Comparison of ENCODE assay signal across 1 fruit fly cellular context in genomic region chrX:19154998-19155397, dm6.
A peak's percentile ranks its signal among the peaks of the same experiment; 100 is the strongest.
TF ChIP-seq lines count a peak whose summit lies in the region.

No protein-coding gene starts in this region.

TF ChIP-seq in whole organism, embryonic, 481 proteins besides CTCF, POLR2A, EP300 and RAD21 (continued from another document and continues in another):
- TF ChIP-seq CG18476 (GFP tag; optimal IDR thresholded peaks at IDR 0.05; lab: Kevin White, UChicago) (peak; percentile 65), en (GFP tag; optimal IDR thresholded peaks at IDR 0.05; lab: Kevin White, UChicago) (peak; percentile 68), bcd (GFP tag; optimal IDR thresholded peaks at IDR 0.05; lab: Kevin White, UChicago) (peak; percentile 80), CG6765 (GFP tag; optimal IDR thresholded peaks at IDR 0.05; lab: Kevin White, UChicago) (no peak), lbe (GFP tag; optimal IDR thresholded peaks at IDR 0.05; lab: Kevin White, UChicago) (peak; percentile 75), Hmr (GFP tag; optimal IDR thresholded peaks at IDR 0.05; lab: Kevin White, UChicago) (peak; percentile 15), CG14710 (tag; optimal IDR thresholded peaks at IDR 0.05; lab: Kevin White, UChicago) (peak; percentile 93), CG1233 (GFP tag; optimal IDR thresholded peaks at IDR 0.05; lab: Kevin White, UChicago) (peak; percentile 75), Dek (tag; optimal IDR thresholded peaks at IDR 0.05; lab: Kevin White, UChicago) (peak; percentile 31), CG12236 (GFP tag; optimal IDR thresholded peaks at IDR 0.05; lab: Kevin White, UChicago) (peak; percentile 86), MTF-1 (GFP tag; optimal IDR thresholded peaks at IDR 0.05; lab: Kevin White, UChicago; ENCODE audit: borderline replicate concordance) (peak; percentile 75), CG8359 (GFP tag; optimal IDR thresholded peaks at IDR 0.05; lab: Kevin White, UChicago; ENCODE audit: borderline replicate concordance) (peak; percentile 76), p53 (GFP tag; optimal IDR thresholded peaks at IDR 0.05; lab: Kevin White, UChicago) (no peak), org-1 (GFP tag; optimal IDR thresholded peaks at IDR 0.05; lab: Kevin White, UChicago) (peak; percentile 77), CG14441 (GFP tag; IDR thresholded peaks at IDR 0.05; lab: Robert Waterston, UW) (peak; percentile 35; the same call in 1 of the 2 replicates), CG4617 (GFP tag; optimal IDR thresholded peaks at IDR 0.05; lab: Kevin White, UChicago; ENCODE audit: borderline replicate concordance) (peak; percentile 41), CG15011 (GFP tag; optimal IDR thresholded peaks at IDR 0.05; lab: Kevin White, UChicago) (no peak), CG3726 (GFP tag; IDR thresholded peaks at IDR 0.05; lab: Robert Waterston, UW) (peak; percentile 74; the same call in 1 of the 3 replicates), nerfin-2 (GFP tag; IDR thresholded peaks at IDR 0.05; lab: Robert Waterston, UW; ENCODE audit: partially characterized antibody) (no peak), E2f1 (GFP tag; IDR thresholded peaks at IDR 0.05; lab: Robert Waterston, UW) (peak; percentile 79), CG10321 (GFP tag; IDR thresholded peaks at IDR 0.05; lab: Robert Waterston, UW) (no peak), Dbx (GFP tag; IDR thresholded peaks at IDR 0.05; lab: Robert Waterston, UW) (no peak), CG10274 (GFP tag; optimal IDR thresholded peaks at IDR 0.05; lab: Kevin White, UChicago) (peak; percentile 43), cg (GFP tag; optimal IDR thresholded peaks at IDR 0.05; lab: Kevin White, UChicago) (no peak), CG15514 (GFP tag; optimal IDR thresholded peaks at IDR 0.05; lab: Kevin White, UChicago) (no peak), al (GFP tag; IDR thresholded peaks at IDR 0.05; lab: Robert Waterston, UW) (no peak), CG9437 (GFP tag; optimal IDR thresholded peaks at IDR 0.05; lab: Kevin White, UChicago) (peak; percentile 65), Hr39 (optimal IDR thresholded peaks at IDR 0.05; lab: Kevin White, UChicago) (no peak), vfl (GFP tag; optimal IDR thresholded peaks at IDR 0.05; lab: Kevin White, UChicago) (no peak), HmgZ (tag; optimal IDR thresholded peaks at IDR 0.05; lab: Kevin White, UChicago) (peak; percentile 46), BEAF-32 (GFP tag; optimal IDR thresholded peaks at IDR 0.05; lab: Kevin White, UChicago) (no peak), Ravus (GFP tag; IDR thresholded peaks at IDR 0.05; lab: Robert Waterston, UW) (no peak), zf30C (GFP tag; optimal IDR thresholded peaks at IDR 0.05; lab: Kevin White, UChicago) (peak; percentile 86), CG2202 (tag; optimal IDR thresholded peaks at IDR 0.05; lab: Kevin White, UChicago) (peak; percentile 91), tx (GFP tag; optimal IDR thresholded peaks at IDR 0.05; lab: Kevin White, UChicago) (peak; percentile 74), shn (GFP tag; optimal IDR thresholded peaks at IDR 0.05; lab: Kevin White, UChicago) (peak; percentile 71), lmd (GFP tag; IDR thresholded peaks at IDR 0.05; lab: Robert Waterston, UW) (peak; percentile 74), Hr51 (GFP tag; optimal IDR thresholded peaks at IDR 0.05; lab: Kevin White, UChicago) (peak; percentile 61 to 78), Dfd (GFP tag; optimal IDR thresholded peaks at IDR 0.05; lab: Kevin White, UChicago) (no peak), Myb (GFP tag; optimal IDR thresholded peaks at IDR 0.05; lab: Kevin White, UChicago) (peak; percentile 48), CG2889 (GFP tag; IDR thresholded peaks at IDR 0.05; lab: Robert Waterston, UW) (peak; percentile 61; the same call in 1 of the 3 replicates), CG7786 (GFP tag; optimal IDR thresholded peaks at IDR 0.05; lab: Kevin White, UChicago) (peak; percentile 88), dan (GFP tag; IDR thresholded peaks at IDR 0.05; lab: Robert Waterston, UW) (peak; percentile 73), nom (GFP tag; optimal IDR thresholded peaks at IDR 0.05; lab: Kevin White, UChicago) (peak; percentile 77), CG2678 (tag; optimal IDR thresholded peaks at IDR 0.05; lab: Kevin White, UChicago) (peak; percentile 85), dysf (GFP tag; IDR thresholded peaks at IDR 0.05; lab: Robert Waterston, UW) (peak; percentile 76; the same call in 2 of the 3 replicates), fd3F (GFP tag; optimal IDR thresholded peaks at IDR 0.05; lab: Kevin White, UChicago) (no peak), Hsf (GFP tag; optimal IDR thresholded peaks at IDR 0.05; lab: Kevin White, UChicago) (peak; percentile 87), Mad (GFP tag; optimal IDR thresholded peaks at IDR 0.05; lab: Kevin White, UChicago) (peak; percentile 75), NC2α (GFP tag; optimal IDR thresholded peaks at IDR 0.05; lab: Kevin White, UChicago) (peak; percentile 84), CG14667 (GFP tag; IDR thresholded peaks at IDR 0.05; lab: Robert Waterston, UW) (peak; percentile 78), CG11247 (GFP tag; IDR thresholded peaks at IDR 0.05; lab: Robert Waterston, UW) (peak; percentile 55), CG3407 (GFP tag; optimal IDR thresholded peaks at IDR 0.05; lab: Kevin White, UChicago) (peak; percentile 86), HHEX (GFP tag; optimal IDR thresholded peaks at IDR 0.05; lab: Kevin White, UChicago) (peak; percentile 72), Lpt (GFP tag; optimal IDR thresholded peaks at IDR 0.05; lab: Kevin White, UChicago) (no peak), CHES-1-like (GFP tag; optimal IDR thresholded peaks at IDR 0.05; lab: Kevin White, UChicago) (peak; percentile 83), CG6175 (GFP tag; IDR thresholded peaks at IDR 0.05; lab: Robert Waterston, UW) (no peak), NK7.1 (GFP tag; optimal IDR thresholded peaks at IDR 0.05; lab: Kevin White, UChicago) (peak; percentile 83), Nf-YA (GFP tag; IDR thresholded peaks at IDR 0.05; lab: Robert Waterston, UW) (0 out of 2 replicates have a peak, but pooled peaks have one; percentile 64), CG6689 (GFP tag; IDR thresholded peaks at IDR 0.05; lab: Robert Waterston, UW) (peak; percentile 83), CG6683 (GFP tag; optimal IDR thresholded peaks at IDR 0.05; lab: Kevin White, UChicago) (peak; percentile 27), caup (GFP tag; optimal IDR thresholded peaks at IDR 0.05; lab: Kevin White, UChicago; ENCODE audit: severe bottlenecking) (peak; percentile 49), CG2129 (GFP tag; IDR thresholded peaks at IDR 0.05; lab: Robert Waterston, UW; ENCODE audit: partially characterized antibody) (no peak), dmrt11E (tag; optimal IDR thresholded peaks at IDR 0.05; lab: Kevin White, UChicago) (peak; percentile 97), sr (GFP tag; IDR thresholded peaks at IDR 0.05; lab: Robert Waterston, UW) (no peak), Neu2 (GFP tag; optimal IDR thresholded peaks at IDR 0.05; lab: Kevin White, UChicago; ENCODE audit: borderline replicate concordance) (peak; percentile 24), CG8944 (GFP tag; optimal IDR thresholded peaks at IDR 0.05; lab: Kevin White, UChicago) (peak; percentile 82), CG2199 (GFP tag; IDR thresholded peaks at IDR 0.05; lab: Robert Waterston, UW) (peak; percentile 85; the same call in 1 of the 3 replicates), fru (optimal IDR thresholded peaks at IDR 0.05; lab: Kevin White, UChicago) (no peak), cato (GFP tag; optimal IDR thresholded peaks at IDR 0.05; lab: Kevin White, UChicago; ENCODE audit: borderline replicate concordance) (peak; percentile 71), gt (GFP tag; IDR thresholded peaks at IDR 0.05; lab: Robert Waterston, UW) (peak; percentile 84), fd102C (GFP tag; optimal IDR thresholded peaks at IDR 0.05; lab: Kevin White, UChicago) (peak; percentile 84), CG6272 (GFP tag; IDR thresholded peaks at IDR 0.05; lab: Robert Waterston, UW) (peak; percentile 59), CG10543 (GFP tag; optimal IDR thresholded peaks at IDR 0.05; lab: Kevin White, UChicago) (no peak), ftz-f1 (GFP tag; optimal IDR thresholded peaks at IDR 0.05; lab: Kevin White, UChicago) (no peak), CG13123 (GFP tag; optimal IDR thresholded peaks at IDR 0.05; lab: Kevin White, UChicago) (peak; percentile 77), CG17385 (GFP tag; optimal IDR thresholded peaks at IDR 0.05; lab: Kevin White, UChicago) (peak; percentile 75), CG2120 (GFP tag; optimal IDR thresholded peaks at IDR 0.05; lab: Kevin White, UChicago) (peak; percentile 57), gcm (GFP tag; optimal IDR thresholded peaks at IDR 0.05; lab: Kevin White, UChicago) (peak; percentile 88), CG12391 (tag; optimal IDR thresholded peaks at IDR 0.05; lab: Kevin White, UChicago) (peak; percentile 92), CG32532 (GFP tag; IDR thresholded peaks at IDR 0.05; lab: Robert Waterston, UW) (peak; percentile 58; the same call in 1 of the 2 replicates), ems (GFP tag; optimal IDR thresholded peaks at IDR 0.05; lab: Kevin White, UChicago) (peak; percentile 85), jigr1 (GFP tag; IDR thresholded peaks at IDR 0.05; lab: Robert Waterston, UW) (peak; percentile 62), CG11093 (GFP tag; IDR thresholded peaks at IDR 0.05; lab: Robert Waterston, UW) (peak; percentile 78), slou (GFP tag; optimal IDR thresholded peaks at IDR 0.05; lab: Kevin White, UChicago) (peak; percentile 65), HLH3B (GFP tag; IDR thresholded peaks at IDR 0.05; lab: Robert Waterston, UW) (peak; percentile 87), Hand (GFP tag; optimal IDR thresholded peaks at IDR 0.05; lab: Kevin White, UChicago) (peak; percentile 6), PHDP (tag; optimal IDR thresholded peaks at IDR 0.05; lab: Kevin White, UChicago) (peak; percentile 81), CG31388 (GFP tag; optimal IDR thresholded peaks at IDR 0.05; lab: Kevin White, UChicago) (peak; percentile 52), CG8478 (optimal IDR thresholded peaks at IDR 0.05; lab: Kevin White, UChicago) (no peak), CG17568 (GFP tag; optimal IDR thresholded peaks at IDR 0.05; lab: Kevin White, UChicago) (peak; percentile 75), CG18619 (GFP tag; optimal IDR thresholded peaks at IDR 0.05; lab: Kevin White, UChicago) (peak; percentile 68), tap (tag; optimal IDR thresholded peaks at IDR 0.05; lab: Kevin White, UChicago) (peak; percentile 76), ATbp (GFP tag; optimal IDR thresholded peaks at IDR 0.05; lab: Kevin White, UChicago) (peak; percentile 91), crp (GFP tag; optimal IDR thresholded peaks at IDR 0.05; lab: Kevin White, UChicago) (peak in 1 of 2 experiments; percentile 29), CG9215 (GFP tag; IDR thresholded peaks at IDR 0.05; lab: Robert Waterston, UW) (peak; percentile 54), CG5245 (GFP tag; optimal IDR thresholded peaks at IDR 0.05; lab: Kevin White, UChicago) (peak; percentile 91), CG30020 (tag; optimal IDR thresholded peaks at IDR 0.05; lab: Kevin White, UChicago) (peak; percentile 60), CG2712 (tag; optimal IDR thresholded peaks at IDR 0.05; lab: Kevin White, UChicago) (peak; percentile 95), lab (GFP tag; optimal IDR thresholded peaks at IDR 0.05; lab: Kevin White, UChicago) (peak; percentile 73), Sin3A (optimal IDR thresholded peaks at IDR 0.05; lab: Kevin White, UChicago) (no peak), Ptx1 (GFP tag; IDR thresholded peaks at IDR 0.05; lab: Robert Waterston, UW) (peak; percentile 71), maf-S (GFP tag; optimal IDR thresholded peaks at IDR 0.05; lab: Kevin White, UChicago) (peak; percentile 73), CG7928 (GFP tag; optimal IDR thresholded peaks at IDR 0.05; lab: Kevin White, UChicago) (no peak), kay (GFP tag; optimal IDR thresholded peaks at IDR 0.05; lab: Kevin White, UChicago) (peak; percentile 84), D19A (tag; optimal IDR thresholded peaks at IDR 0.05; lab: Kevin White, UChicago) (peak; percentile 87), ham (GFP tag; IDR thresholded peaks at IDR 0.05; lab: Robert Waterston, UW) (no peak), CoRest (tag; optimal IDR thresholded peaks at IDR 0.05; lab: Kevin White, UChicago) (peak; percentile 83), seq (GFP tag; IDR thresholded peaks at IDR 0.05; lab: Robert Waterston, UW) (peak; percentile 29; the same call in 1 of the 2 replicates), Pdp1 (GFP tag; optimal IDR thresholded peaks at IDR 0.05; lab: Kevin White, UChicago) (peak; percentile 82 to 93), Kr (GFP tag; optimal IDR thresholded peaks at IDR 0.05; lab: Kevin White, UChicago) (peak; percentile 15), CG6791 (GFP tag; IDR thresholded peaks at IDR 0.05; lab: Robert Waterston, UW; ENCODE audit: partially characterized antibody) (no peak), Atf3 (GFP tag; optimal IDR thresholded peaks at IDR 0.05; lab: Kevin White, UChicago) (peak; percentile 87), CG3847 (GFP tag; IDR thresholded peaks at IDR 0.05; lab: Robert Waterston, UW) (peak; percentile 64; the same call in 1 of the 2 replicates), CG1792 (GFP tag; optimal IDR thresholded peaks at IDR 0.05; lab: Kevin White, UChicago) (peak; percentile 73), onecut (GFP tag; IDR thresholded peaks at IDR 0.05; lab: Robert Waterston, UW) (peak; percentile 82), zen2 (GFP tag; IDR thresholded peaks at IDR 0.05; lab: Robert Waterston, UW; ENCODE audit: partially characterized antibody) (no peak), Gsc (GFP tag; IDR thresholded peaks at IDR 0.05; lab: Robert Waterston, UW) (peak; percentile 54; the same call in 1 of the 2 replicates), wek (GFP tag; optimal IDR thresholded peaks at IDR 0.05; lab: Kevin White, UChicago) (peak; percentile 67), CG4360 (GFP tag; IDR thresholded peaks at IDR 0.05; lab: Robert Waterston, UW) (peak; percentile 56), CG1832 (GFP tag; optimal IDR thresholded peaks at IDR 0.05; lab: Kevin White, UChicago) (no peak), CG10431 (GFP tag; optimal IDR thresholded peaks at IDR 0.05; lab: Kevin White, UChicago) (peak; percentile 45), GATAe (GFP tag; conservative IDR thresholded peaks at IDR 0.05; lab: Robert Waterston, UW) (no peak), H15 (GFP tag; IDR thresholded peaks at IDR 0.05; lab: Robert Waterston, UW) (peak; percentile 83), CG9932 (GFP tag; IDR thresholded peaks at IDR 0.05; lab: Robert Waterston, UW) (peak; percentile 40; the same call in 1 of the 2 replicates), schlank (tag; optimal IDR thresholded peaks at IDR 0.05; lab: Kevin White, UChicago) (peak; percentile 23), az2 (GFP tag; optimal IDR thresholded peaks at IDR 0.05; lab: Kevin White, UChicago) (peak; percentile 84), Abd-B (GFP tag; optimal IDR thresholded peaks at IDR 0.05; lab: Kevin White, UChicago) (peak; percentile 90), yki (optimal IDR thresholded peaks at IDR 0.05; lab: Kevin White, UChicago) (no peak), kni (GFP tag; optimal IDR thresholded peaks at IDR 0.05; lab: Kevin White, UChicago) (peak; percentile 0)
